Fruit fly (Drosophila melanogaster): Measurements from ENCODE around the gene CG13135.

The CG13135 gene

dm6 chr2L:10122671-10123070 lies at the start of gene CG13135:
Gene CG13135 (minus strand): TSS chr2L:10122771.
- no peak for TF ChIP-seq CG17801 (GFP tag; optimal IDR thresholded peaks at IDR 0.05; ENCODE audit: partially characterized antibody)

- no peak for TF ChIP-seq CG17801 (GFP tag; optimal IDR thresholded peaks at IDR 0.05; ENCODE audit: partially characterized antibody)
Measured at dm6 chr2L:10154395-10154794, 31.8 kb upstream of the CG13135 start.

- TF ChIP-seq CG17801 (GFP tag; optimal IDR thresholded peaks at IDR 0.05; ENCODE audit: partially characterized antibody) = no peak
Measured at dm6 chr2L:10146723-10147475, 24.3 kb upstream of the CG13135 start.

dm6 chr2L:10145571-10145970 lies 23.0 kb upstream of the CG13135 start:
- no peak for TF ChIP-seq CG17801 (GFP tag; optimal IDR thresholded peaks at IDR 0.05; ENCODE audit: partially characterized antibody)

- no peak for TF ChIP-seq CG17801 (GFP tag; optimal IDR thresholded peaks at IDR 0.05; ENCODE audit: partially characterized antibody)
Measured at dm6 chr2L:10144236-10144953, 21.8 kb upstream of the CG13135 start, which contains the start of gene CG4839. Gene CG4839 (plus strand): TSS chr2L:10144776.

- TF ChIP-seq CG17801 (GFP tag; optimal IDR thresholded peaks at IDR 0.05; ENCODE audit: partially characterized antibody) = peak; percentile 23
Measured at dm6 chr2L:10143334-10143733, 20.8 kb upstream of the CG13135 start.

- no peak for TF ChIP-seq CG17801 (GFP tag; optimal IDR thresholded peaks at IDR 0.05; ENCODE audit: partially characterized antibody)
Measured at dm6 chr2L:10130763-10131162, 8.2 kb upstream of the CG13135 start.

- no peak for TF ChIP-seq CG17801 (GFP tag; optimal IDR thresholded peaks at IDR 0.05; ENCODE audit: partially characterized antibody)
Measured at dm6 chr2L:10123963-10124362, 1.4 kb upstream of the CG13135 start.

dm6 chr2L:10108749-10109148 lies 13.8 kb downstream of the CG13135 start:
- TF ChIP-seq CG17801 (GFP tag; optimal IDR thresholded peaks at IDR 0.05; ENCODE audit: partially characterized antibody) = no peak

- TF ChIP-seq CG17801 (GFP tag; optimal IDR thresholded peaks at IDR 0.05; ENCODE audit: partially characterized antibody) = no peak
Measured at dm6 chr2L:10096127-10096526, 26.4 kb downstream of the CG13135 start.

- TF ChIP-seq CG17801 (GFP tag; optimal IDR thresholded peaks at IDR 0.05; ENCODE audit: partially characterized antibody) = no peak
Measured at dm6 chr2L:10093788-10094187, 28.8 kb downstream of the CG13135 start, which contains the start of gene CG34109. Gene CG34109 (plus strand): TSS chr2L:10094088.

dm6 chr2L:10092289-10092688 lies 30.3 kb downstream of the CG13135 start, which contains the start of gene CG13133:
Gene CG13133 (minus strand): TSS chr2L:10092389.
- TF ChIP-seq CG17801 (GFP tag; optimal IDR thresholded peaks at IDR 0.05; ENCODE audit: partially characterized antibody) = no peak

All from ovary, adult (tissue).